Worm (Caenorhabditis elegans) whole organism, L4 larva: ENCODE measurements around the gene gcy-6.

Source experiments
- F44E2.7 ChIP-seq: fragments of 200-800 bp; sonication (Bioruptor generic); IDR thresholded peaks from 2 replicates; pipeline ENCODE4 v2.1.2; 2022; ENCODE audit warnings: missing genetic modification characterization, missing compliant biosample characterization
- jun-1 ChIP-seq: fragments of 150-350 bp; optimal IDR thresholded peaks from 2 replicates; lab custom pipeline; 2014; ENCODE audit warnings: missing biosample characterization, missing genetic modification reagents, missing genetic modification characterization
- lin-13 ChIP-seq: fragments of 150-350 bp; optimal IDR thresholded peaks from 2 replicates; lab custom pipeline; 2014; ENCODE audit warnings: missing biosample characterization, missing genetic modification reagents, missing genetic modification characterization
- nhr-11 ChIP-seq: fragments of 150-350 bp; optimal IDR thresholded peaks from 2 replicates; lab custom pipeline; 2014; ENCODE audit warnings: missing biosample characterization, missing genetic modification characterization
- snpc-4 ChIP-seq: fragments of 150-350 bp; optimal IDR thresholded peaks from 2 replicates; lab custom pipeline; 2014; ENCODE audit warnings: missing biosample characterization, missing genetic modification characterization

DNA sequence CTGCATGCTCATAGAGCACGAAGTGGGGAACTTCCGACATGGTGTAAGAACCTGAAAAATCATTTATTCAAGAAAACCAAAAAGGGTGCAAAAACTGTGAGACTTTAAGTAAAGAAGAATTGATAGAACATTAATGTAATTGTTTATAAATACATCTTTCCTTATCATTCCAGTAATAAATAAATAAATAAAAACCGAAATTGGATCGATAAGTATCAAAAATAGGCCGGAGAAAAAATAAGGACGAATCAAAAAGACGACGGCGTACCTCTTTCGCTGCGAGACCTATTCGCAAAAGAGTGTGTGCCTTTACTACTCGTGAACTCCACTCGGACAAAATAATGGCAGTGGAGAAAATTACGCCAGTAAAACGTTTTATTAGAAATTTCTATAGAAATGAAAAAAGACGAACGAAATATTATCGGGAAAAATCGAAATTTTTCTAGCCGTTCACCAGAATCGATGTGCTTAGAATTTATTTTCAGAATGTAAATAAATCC, 39.1 kb upstream of the gcy-6 start, which contains the start of gene nol-56:
- TF ChIP-seq lin-13 (peak; percentile 52), snpc-4 (tag; lab: Kevin White, UChicago) (no peak), nhr-11 (tag; lab: Kevin White, UChicago) (peak; percentile 62), F44E2.7 (GFP tag; lab: Robert Waterston, UW) (no peak), jun-1 (tag; lab: Kevin White, UChicago) (no peak)
